Fruit fly (Drosophila melanogaster) whole organism, embryonic: Measurements from ENCODE around the gene eIF3i.

ENCODE experiments used
- Ada2b ChIP-seq: fragments of 200-800 bp; sonication (Bioruptor generic); IDR thresholded peaks from 2 replicates; pipeline ENCODE4 v1.3.6; 2022; ENCODE audit warnings: missing biosample characterization, missing genetic modification characterization
- Asciz ChIP-seq: fragments of 200-800 bp; sonication (Bioruptor generic); optimal IDR thresholded peaks from 2 replicates; lab custom pipeline; 2017; ENCODE audit warnings: missing biosample characterization, mild to moderate bottlenecking, missing genetic modification characterization, missing genetic modification reagents
- Awh ChIP-seq: fragments of 200-800 bp; sonication (Bioruptor generic); IDR thresholded peaks from 2 replicates; pipeline ENCODE4, ENCODE4 v1.3.6; 2022; ENCODE audit warnings: missing biosample characterization, missing genetic modification characterization
- CG10462 ChIP-seq: fragments of 200-800 bp; sonication (Bioruptor generic); optimal IDR thresholded peaks from 2 replicates; lab custom pipeline; 2016; ENCODE audit warnings: missing biosample characterization, missing genetic modification characterization
- CG10543 ChIP-seq: fragments of 200-800 bp; sonication (Bioruptor generic); optimal IDR thresholded peaks from 3 replicates; lab custom pipeline; 2017; ENCODE audit warnings: missing biosample characterization, mild to moderate bottlenecking, missing genetic modification characterization, moderate library complexity
- CG11093 ChIP-seq: fragments of 200-800 bp; sonication (Bioruptor generic); IDR thresholded peaks from 3 replicates; pipeline ENCODE4 v1.3.6; 2022; ENCODE audit warnings: missing biosample characterization, missing genetic modification characterization
- CG11456 ChIP-seq: fragments of 200-800 bp; sonication (Bioruptor generic); IDR thresholded peaks from 3 replicates; pipeline ENCODE4 v1.3.6; 2022; ENCODE audit warnings: missing biosample characterization, missing genetic modification characterization
- CG11504 ChIP-seq: fragments of 200-800 bp; sonication (Bioruptor generic); optimal IDR thresholded peaks from 3 replicates; lab custom pipeline; 2019; ENCODE audit warnings: missing biosample characterization, mild to moderate bottlenecking, missing genetic modification characterization, moderate library complexity
- CG12219 ChIP-seq: fragments of 200-800 bp; sonication (Bioruptor generic); optimal IDR thresholded peaks from 3 replicates; lab custom pipeline; 2018; ENCODE audit warnings: missing biosample characterization, mild to moderate bottlenecking, missing genetic modification characterization
- CG12744 ChIP-seq: fragments of 200-800 bp; sonication (Bioruptor generic); optimal IDR thresholded peaks from 2 replicates; lab custom pipeline; 2016; ENCODE audit warnings: missing biosample characterization, missing genetic modification characterization
- CG1529 ChIP-seq: fragments of 200-800 bp; sonication (Bioruptor generic); optimal IDR thresholded peaks from 3 replicates; lab custom pipeline; 2018; ENCODE audit warnings: missing biosample characterization, missing genetic modification characterization
- CG1602 ChIP-seq: fragments of 200-800 bp; sonication (Bioruptor generic); optimal IDR thresholded peaks from 3 replicates; lab custom pipeline; 2016; ENCODE audit warnings: missing biosample characterization, missing genetic modification characterization
- CG1647 ChIP-seq: fragments of 200-800 bp; sonication (Bioruptor generic); optimal IDR thresholded peaks from 3 replicates; lab custom pipeline; 2016; ENCODE audit warnings: missing biosample characterization, missing genetic modification characterization
- CG17802 ChIP-seq: fragments of 200-800 bp; sonication (Bioruptor generic); optimal IDR thresholded peaks from 2 replicates; lab custom pipeline; 2018; ENCODE audit warnings: missing biosample characterization, mild to moderate bottlenecking, missing genetic modification characterization, moderate library complexity
- CG18011 ChIP-seq: fragments of 200-800 bp; sonication (Bioruptor generic); optimal IDR thresholded peaks from 2 replicates; lab custom pipeline; 2017; ENCODE audit warnings: missing biosample characterization, missing genetic modification characterization, mild to moderate bottlenecking, moderate library complexity, missing genotype
- CG18476 ChIP-seq: fragments of 200-800 bp; sonication (Bioruptor generic); optimal IDR thresholded peaks from 2 replicates; lab custom pipeline; 2016; ENCODE audit warnings: missing biosample characterization, mild to moderate bottlenecking, missing genetic modification characterization
- CG3065 ChIP-seq: fragments of 200-800 bp; sonication (Bioruptor generic); optimal IDR thresholded peaks from 2 replicates; lab custom pipeline; 2016; ENCODE audit warnings: missing biosample characterization, missing genetic modification characterization
- CG31365 ChIP-seq: fragments of 200-800 bp; sonication (Bioruptor generic); optimal IDR thresholded peaks from 2 replicates; lab custom pipeline; 2018; ENCODE audit warnings: missing biosample characterization, mild to moderate bottlenecking, missing genetic modification characterization
- CG31441 ChIP-seq: fragments of 200-800 bp; sonication (Bioruptor generic); IDR thresholded peaks from 2 replicates; pipeline ENCODE4 v1.3.6; 2022; ENCODE audit warnings: missing biosample characterization, missing genetic modification characterization
- CG3407 ChIP-seq: fragments of 200-800 bp; sonication (Bioruptor generic); optimal IDR thresholded peaks from 2 replicates; lab custom pipeline; 2018; ENCODE audit warnings: missing biosample characterization, mild to moderate bottlenecking, missing genetic modification characterization
- CG4328 ChIP-seq: fragments of 200-800 bp; sonication (Bioruptor generic); optimal IDR thresholded peaks from 3 replicates; lab custom pipeline; 2017; ENCODE audit warnings: missing biosample characterization, missing genetic modification reagents, missing genetic modification characterization
- CG4360 ChIP-seq: fragments of 200-800 bp; sonication (Bioruptor generic); IDR thresholded peaks from 2 replicates; pipeline ENCODE4 v1.3.6; 2022; ENCODE audit warnings: missing biosample characterization, missing genetic modification characterization
- CG5180 ChIP-seq: fragments of 200-800 bp; sonication (Bioruptor generic); optimal IDR thresholded peaks from 3 replicates; lab custom pipeline; 2017; ENCODE audit warnings: missing biosample characterization, missing genetic modification characterization, mild to moderate bottlenecking, moderate library complexity, missing genetic modification reagents
- CG6254 ChIP-seq: fragments of 200-800 bp; sonication (Bioruptor generic); optimal IDR thresholded peaks from 3 replicates; lab custom pipeline; 2017; ENCODE audit warnings: mild to moderate bottlenecking, missing biosample characterization, missing genetic modification reagents, missing genetic modification characterization
- CG6765 ChIP-seq: fragments of 200-800 bp; sonication (Bioruptor generic); optimal IDR thresholded peaks from 3 replicates; lab custom pipeline; 2017; ENCODE audit warnings: missing biosample characterization, mild to moderate bottlenecking, missing genetic modification characterization
- CG7928 ChIP-seq: fragments of 200-800 bp; sonication (Bioruptor generic); optimal IDR thresholded peaks from 2 replicates; lab custom pipeline; 2017; ENCODE audit warnings: missing biosample characterization, mild to moderate bottlenecking, missing genetic modification characterization
- CG8359 ChIP-seq: fragments of 200-800 bp; sonication (Bioruptor generic); optimal IDR thresholded peaks from 2 replicates; lab custom pipeline; 2017; ENCODE audit warnings: missing biosample characterization, mild to moderate bottlenecking, missing genetic modification characterization, borderline replicate concordance
- CG9727 ChIP-seq: fragments of 200-800 bp; sonication (Bioruptor generic); optimal IDR thresholded peaks from 3 replicates; lab custom pipeline; 2017; ENCODE audit warnings: missing biosample characterization, mild to moderate bottlenecking, missing genetic modification characterization
- Camta ChIP-seq: fragments of 200-800 bp; sonication (Bioruptor generic); optimal IDR thresholded peaks from 2 replicates; lab custom pipeline; 2016; ENCODE audit warnings: missing biosample characterization, missing genetic modification characterization
- H15 ChIP-seq: fragments of 200-800 bp; sonication (Bioruptor generic); IDR thresholded peaks from 3 replicates; pipeline ENCODE4 v1.3.6; 2022; ENCODE audit warnings: missing biosample characterization, missing genetic modification characterization
- Hr39 ChIP-seq: fragments of >200 bp; optimal IDR thresholded peaks from 2 replicates; lab custom pipeline; 2017
- Hr51 ChIP-seq, 2 experiments: fragments of 200-800 bp; sonication (Bioruptor generic); optimal IDR thresholded peaks; 2 replicates in 1 of 2; 3 replicates in 1 of 2; lab custom pipeline; 2016 to 2018; ENCODE audit warnings: missing biosample characterization in 2 of 2, missing genetic modification characterization in 2 of 2, mild to moderate bottlenecking in 1 of 2, moderate library complexity in 1 of 2
- Kr ChIP-seq: fragments of 200-800 bp; sonication (Bioruptor generic); optimal IDR thresholded peaks from 2 replicates; lab custom pipeline; 2017; ENCODE audit warnings: missing biosample characterization, mild to moderate bottlenecking, missing genetic modification characterization
- MBD-R2 ChIP-seq: fragments of 200-800 bp; sonication (Bioruptor generic); IDR thresholded peaks from 2 replicates; pipeline ENCODE4 v1.3.6; 2022; ENCODE audit warnings: missing biosample characterization, missing genetic modification characterization
- Myb ChIP-seq: fragments of 200-800 bp; sonication (Bioruptor generic); optimal IDR thresholded peaks from 2 replicates; lab custom pipeline; 2016; ENCODE audit warnings: missing biosample characterization, missing genetic modification characterization
- Six4 ChIP-seq: fragments of 200-800 bp; sonication (Bioruptor generic); optimal IDR thresholded peaks from 2 replicates; lab custom pipeline; 2016; ENCODE audit warnings: missing biosample characterization, missing genetic modification characterization
- Sox100B ChIP-seq: fragments of 200-800 bp; sonication (Bioruptor generic); optimal IDR thresholded peaks from 3 replicates; lab custom pipeline; 2018; ENCODE audit warnings: missing biosample characterization, mild to moderate bottlenecking, missing genetic modification characterization
- YL-1 ChIP-seq: fragments of 200-800 bp; sonication (Bioruptor generic); optimal IDR thresholded peaks from 3 replicates; lab custom pipeline; 2017; ENCODE audit warnings: missing biosample characterization, mild to moderate bottlenecking, missing genetic modification characterization
- dysf ChIP-seq: fragments of 200-800 bp; sonication (Bioruptor generic); IDR thresholded peaks from 3 replicates; pipeline ENCODE4 v1.3.6; 2022; ENCODE audit warnings: missing biosample characterization, missing genetic modification characterization
- ham ChIP-seq: fragments of 200-800 bp; sonication (Bioruptor generic); IDR thresholded peaks from 2 replicates; pipeline ENCODE4 v1.3.6; 2022; ENCODE audit warnings: missing biosample characterization, missing genetic modification characterization
- hb ChIP-seq: fragments of 200-800 bp; sonication (Bioruptor generic); IDR thresholded peaks from 3 replicates; pipeline ENCODE4 v1.3.6; 2022; ENCODE audit warnings: missing biosample characterization, missing genetic modification characterization; ENCODE audit not compliant: partially characterized antibody
- hth ChIP-seq: fragments of >200 bp; optimal IDR thresholded peaks from 2 replicates; lab custom pipeline; 2017; ENCODE audit warnings: inconsistent platforms
- jumu ChIP-seq: fragments of 200-800 bp; sonication (Bioruptor generic); optimal IDR thresholded peaks from 3 replicates; lab custom pipeline; 2016; ENCODE audit warnings: missing biosample characterization, missing genetic modification characterization
- mld ChIP-seq: fragments of 200-800 bp; sonication (Bioruptor generic); IDR thresholded peaks from 3 replicates; pipeline ENCODE4 v1.3.6; 2022; ENCODE audit warnings: missing biosample characterization, missing genetic modification characterization; ENCODE audit not compliant: partially characterized antibody
- nerfin-1 ChIP-seq: fragments of 200-800 bp; sonication (Bioruptor generic); optimal IDR thresholded peaks from 3 replicates; lab custom pipeline; 2019; ENCODE audit warnings: missing biosample characterization, mild to moderate bottlenecking, missing genetic modification characterization, moderate library complexity
- so ChIP-seq: fragments of 200-800 bp; sonication (Bioruptor generic); IDR thresholded peaks from 3 replicates; pipeline ENCODE4 v1.3.6; 2022; ENCODE audit warnings: missing biosample characterization, missing genetic modification characterization
- sob ChIP-seq: fragments of 200-800 bp; sonication (Bioruptor generic); IDR thresholded peaks from 2 replicates; pipeline ENCODE4 v1.3.6; 2022; ENCODE audit warnings: missing biosample characterization, missing genetic modification characterization
- tin ChIP-seq: fragments of 200-800 bp; sonication (Bioruptor generic); optimal IDR thresholded peaks from 3 replicates; lab custom pipeline; 2016; ENCODE audit warnings: missing biosample characterization, missing genetic modification characterization
- tll ChIP-seq, 2 experiments: fragments of 200-800 bp in 1 of 2; fragments of >200 bp in 1 of 2; sonication (Bioruptor generic) in 1 of 2; optimal IDR thresholded peaks; 2 replicates each; lab custom pipeline; 2017 to 2019; ENCODE audit warnings: missing biosample characterization in 2 of 2, missing genetic modification characterization in 2 of 2, mild to moderate bottlenecking in 1 of 2, moderate library complexity in 1 of 2
- trh ChIP-seq: fragments of 200-800 bp; sonication (Bioruptor generic); optimal IDR thresholded peaks from 2 replicates; lab custom pipeline; 2016; ENCODE audit warnings: missing biosample characterization, missing genetic modification characterization
- vfl ChIP-seq: fragments of 200-800 bp; sonication (Bioruptor generic); optimal IDR thresholded peaks from 2 replicates; lab custom pipeline; 2016; ENCODE audit warnings: missing biosample characterization, missing genetic modification characterization

eIF3i gene

dm6 chr2L:4945300-4945699 is 22.3 kb downstream of the eIF3i start, which contains the start of the genes mRpL24 and betaggt-I (continued):
- TF ChIP-seq MBD-R2 (peak; percentile 99), CG31365 (tag; lab: Kevin White, UChicago) (peak; percentile 66), CG17802 (peak; percentile 84), CG11093 (GFP tag; lab: Robert Waterston, UW) (peak; percentile 94), CG10462 (GFP tag; lab: Kevin White, UChicago) (peak; percentile 91), CG5180 (GFP tag; lab: Kevin White, UChicago) (peak; percentile 78), Hr51 (GFP tag; optimal IDR thresholded peaks at IDR 0.05; lab: Kevin White, UChicago) (peak; percentile 85 to 97), CG6765 (GFP tag; lab: Kevin White, UChicago) (peak; percentile 93), CG8359 (GFP tag; lab: Kevin White, UChicago) (peak; percentile 77), Hr39 (lab: Kevin White, UChicago) (no peak), CG18476 (GFP tag; lab: Kevin White, UChicago) (peak; percentile 92), Kr (no peak), jumu (GFP tag; lab: Kevin White, UChicago) (peak; percentile 64), nerfin-1 (peak; percentile 95), so (GFP tag; lab: Robert Waterston, UW) (peak; percentile 94), CG31441 (GFP tag; lab: Robert Waterston, UW) (peak; percentile 97), mld (GFP tag; lab: Robert Waterston, UW) (no peak), Six4 (peak; percentile 92), Awh (GFP tag; lab: Robert Waterston, UW) (peak; percentile 98), hb (GFP tag; lab: Robert Waterston, UW) (no peak), dysf (peak; percentile 97), CG11456 (GFP tag; lab: Robert Waterston, UW) (peak; percentile 94), trh (GFP tag; lab: Kevin White, UChicago) (peak; percentile 89), sob (GFP tag; lab: Robert Waterston, UW) (peak; percentile 97), vfl (GFP tag; lab: Kevin White, UChicago) (peak; percentile 94), CG3407 (GFP tag; lab: Kevin White, UChicago) (peak; percentile 92), ham (GFP tag; lab: Robert Waterston, UW) (peak; percentile 88), CG6254 (peak; percentile 86), CG3065 (GFP tag; lab: Kevin White, UChicago) (peak; percentile 90), CG1602 (GFP tag; lab: Kevin White, UChicago) (peak; percentile 96), CG18011 (peak; percentile 85), CG11504 (tag; lab: Kevin White, UChicago) (peak; percentile 95), CG7928 (peak; percentile 77), CG12219 (GFP tag; lab: Kevin White, UChicago) (peak; percentile 88), hth (lab: Kevin White, UChicago) (no peak), CG1647 (GFP tag; lab: Kevin White, UChicago) (peak; percentile 72), YL-1 (GFP tag; lab: Kevin White, UChicago) (peak; percentile 95), Ada2b (GFP tag; lab: Robert Waterston, UW) (peak; percentile 96), Sox100B (GFP tag; lab: Kevin White, UChicago) (peak; percentile 93), CG1529 (GFP tag; lab: Kevin White, UChicago) (peak; percentile 89), CG4328 (GFP tag; lab: Kevin White, UChicago) (peak; percentile 94), Camta (GFP tag; lab: Kevin White, UChicago) (peak; percentile 68), tll (GFP tag; optimal IDR thresholded peaks at IDR 0.05; lab: Kevin White, UChicago) (peak in 1 of 2 experiments; percentile 27), CG9727 (peak; percentile 96), tin (GFP tag; lab: Kevin White, UChicago) (peak; percentile 90), CG10543 (GFP tag; lab: Kevin White, UChicago) (peak; percentile 94), CG4360 (GFP tag; lab: Robert Waterston, UW) (peak; percentile 76), H15 (GFP tag; lab: Robert Waterston, UW) (peak; percentile 96), CG12744 (GFP tag; lab: Kevin White, UChicago) (peak; percentile 78), Asciz (peak; percentile 90), Myb (GFP tag; lab: Kevin White, UChicago) (peak; percentile 50)
